Fruit fly (Drosophila melanogaster) whole organism, embryonic: ENCODE results near the gene CG4942.

Experiments used
- Aef1 ChIP-seq: fragments of 200-800 bp; sonication (Bioruptor generic); IDR thresholded peaks from 3 replicates; pipeline ENCODE4 v1.3.6; 2022; ENCODE audit warnings: missing biosample characterization, missing genetic modification characterization
- B-H2 ChIP-seq: fragments of 200-800 bp; sonication (Bioruptor generic); optimal IDR thresholded peaks from 2 replicates; lab custom pipeline; 2018; ENCODE audit warnings: missing biosample characterization, mild to moderate bottlenecking, missing genetic modification characterization
- CG10462 ChIP-seq: fragments of 200-800 bp; sonication (Bioruptor generic); optimal IDR thresholded peaks from 2 replicates; lab custom pipeline; 2016; ENCODE audit warnings: missing biosample characterization, missing genetic modification characterization
- CG10959 ChIP-seq: fragments of 200-800 bp; sonication (Bioruptor generic); IDR thresholded peaks from 2 replicates; pipeline ENCODE4 v1.3.6; 2022; ENCODE audit warnings: missing biosample characterization, missing genetic modification characterization
- CG11696 ChIP-seq: fragments of 200-800 bp; sonication (Bioruptor generic); IDR thresholded peaks from 2 replicates; pipeline ENCODE4 v1.3.6; 2022; ENCODE audit warnings: missing biosample characterization, missing genetic modification characterization
- CG12219 ChIP-seq: fragments of 200-800 bp; sonication (Bioruptor generic); optimal IDR thresholded peaks from 3 replicates; lab custom pipeline; 2018; ENCODE audit warnings: missing biosample characterization, mild to moderate bottlenecking, missing genetic modification characterization
- CG1233 ChIP-seq: fragments of 200-800 bp; sonication (Bioruptor generic); optimal IDR thresholded peaks from 4 replicates; lab custom pipeline; 2018; ENCODE audit warnings: missing biosample characterization, mild to moderate bottlenecking, missing genetic modification characterization
- CG12391 ChIP-seq: fragments of 200-800 bp; sonication (Bioruptor generic); optimal IDR thresholded peaks from 3 replicates; lab custom pipeline; 2018; ENCODE audit warnings: missing biosample characterization, mild to moderate bottlenecking, missing genetic modification characterization, moderate library complexity
- CG13424 ChIP-seq: fragments of 200-800 bp; sonication (Bioruptor generic); optimal IDR thresholded peaks from 2 replicates; lab custom pipeline; 2019; ENCODE audit warnings: missing biosample characterization, mild to moderate bottlenecking, missing genetic modification characterization, moderate library complexity
- CG16779 ChIP-seq: fragments of 200-800 bp; sonication (Bioruptor generic); IDR thresholded peaks from 2 replicates; pipeline ENCODE4 v1.3.6; 2022; ENCODE audit warnings: missing biosample characterization, missing genetic modification characterization
- CG1832 ChIP-seq: fragments of 200-800 bp; sonication (Bioruptor generic); optimal IDR thresholded peaks from 2 replicates; lab custom pipeline; 2017; ENCODE audit warnings: missing biosample characterization, mild to moderate bottlenecking, missing genetic modification characterization, inconsistent platforms
- CG18599 ChIP-seq: fragments of 200-800 bp; sonication (Bioruptor generic); optimal IDR thresholded peaks from 3 replicates; lab custom pipeline; 2017; ENCODE audit warnings: missing biosample characterization, missing genetic modification characterization, mild to moderate bottlenecking, moderate library complexity, missing genetic modification reagents
- CG2202 ChIP-seq: fragments of 200-800 bp; sonication (Bioruptor generic); optimal IDR thresholded peaks from 2 replicates; lab custom pipeline; 2018; ENCODE audit warnings: missing biosample characterization, mild to moderate bottlenecking, missing genetic modification characterization
- CG30403 ChIP-seq: fragments of 200-800 bp; sonication (Bioruptor generic); optimal IDR thresholded peaks from 3 replicates; lab custom pipeline; 2016; ENCODE audit warnings: missing biosample characterization, missing genetic modification characterization
- CG31441 ChIP-seq: fragments of 200-800 bp; sonication (Bioruptor generic); IDR thresholded peaks from 2 replicates; pipeline ENCODE4 v1.3.6; 2022; ENCODE audit warnings: missing biosample characterization, missing genetic modification characterization
- CG3407 ChIP-seq: fragments of 200-800 bp; sonication (Bioruptor generic); optimal IDR thresholded peaks from 2 replicates; lab custom pipeline; 2018; ENCODE audit warnings: missing biosample characterization, mild to moderate bottlenecking, missing genetic modification characterization
- CG34224 ChIP-seq: fragments of 200-800 bp; sonication (Bioruptor generic); IDR thresholded peaks from 3 replicates; pipeline ENCODE4 v1.3.6; 2022; ENCODE audit warnings: missing biosample characterization, missing genetic modification characterization; ENCODE audit not compliant: partially characterized antibody
- CG34376 ChIP-seq: fragments of 200-800 bp; sonication (Bioruptor generic); optimal IDR thresholded peaks from 2 replicates; lab custom pipeline; 2018; ENCODE audit warnings: missing biosample characterization, mild to moderate bottlenecking, missing genetic modification characterization
- CG3726 ChIP-seq: fragments of 200-800 bp; sonication (Bioruptor generic); IDR thresholded peaks from 3 replicates; pipeline ENCODE4, ENCODE4 v1.3.6; 2022; ENCODE audit warnings: missing biosample characterization, missing genetic modification characterization
- CG6683 ChIP-seq: fragments of 200-800 bp; sonication (Bioruptor generic); optimal IDR thresholded peaks from 2 replicates; lab custom pipeline; 2017; ENCODE audit warnings: missing biosample characterization, mild to moderate bottlenecking, missing genetic modification characterization, missing genetic modification reagents
- CG7839 ChIP-seq: fragments of 200-800 bp; sonication (Bioruptor generic); optimal IDR thresholded peaks from 3 replicates; lab custom pipeline; 2018; ENCODE audit warnings: missing biosample characterization, mild to moderate bottlenecking, missing genetic modification characterization, moderate library complexity
- D19A ChIP-seq: fragments of 200-800 bp; optimal IDR thresholded peaks from 3 replicates; lab custom pipeline; 2019; ENCODE audit warnings: missing biosample characterization, mild to moderate bottlenecking, missing genetic modification characterization, moderate library complexity
- Hmr ChIP-seq: fragments of 200-800 bp; sonication (Bioruptor generic); optimal IDR thresholded peaks from 3 replicates; lab custom pipeline; 2017; ENCODE audit warnings: mild to moderate bottlenecking, missing biosample characterization, missing genetic modification reagents, missing genetic modification characterization
- Hr39 ChIP-seq: fragments of >200 bp; optimal IDR thresholded peaks from 2 replicates; lab custom pipeline; 2017
- MBD-R2 ChIP-seq: fragments of 200-800 bp; sonication (Bioruptor generic); IDR thresholded peaks from 2 replicates; pipeline ENCODE4 v1.3.6; 2022; ENCODE audit warnings: missing biosample characterization, missing genetic modification characterization
- Meics ChIP-seq: fragments of 200-800 bp; sonication (Bioruptor generic); optimal IDR thresholded peaks from 2 replicates; lab custom pipeline; 2017; ENCODE audit warnings: missing biosample characterization, mild to moderate bottlenecking, missing genetic modification characterization
- PHDP ChIP-seq: fragments of 200-800 bp; sonication (Bioruptor generic); optimal IDR thresholded peaks from 3 replicates; lab custom pipeline; 2018; ENCODE audit warnings: missing biosample characterization, mild to moderate bottlenecking, missing genetic modification characterization, moderate library complexity
- Sox100B ChIP-seq: fragments of 200-800 bp; sonication (Bioruptor generic); optimal IDR thresholded peaks from 3 replicates; lab custom pipeline; 2018; ENCODE audit warnings: missing biosample characterization, mild to moderate bottlenecking, missing genetic modification characterization
- Taf1 ChIP-seq: fragments of 200-800 bp; sonication (Bioruptor generic); IDR thresholded peaks from 2 replicates; pipeline ENCODE4 v1.3.6; 2022; ENCODE audit warnings: missing biosample characterization, missing genetic modification characterization
- Usf ChIP-seq: fragments of 200-800 bp; sonication (Bioruptor generic); optimal IDR thresholded peaks from 2 replicates; lab custom pipeline; 2017; ENCODE audit warnings: missing genotype, missing biosample characterization, missing genetic modification characterization
- Vsx1 ChIP-seq: fragments of 200-800 bp; sonication (Bioruptor generic); optimal IDR thresholded peaks from 2 replicates; lab custom pipeline; 2017; ENCODE audit warnings: missing biosample characterization, mild to moderate bottlenecking, missing genetic modification characterization, missing genetic modification reagents
- abd-A ChIP-seq: fragments of 200-800 bp; sonication (Bioruptor generic); optimal IDR thresholded peaks from 3 replicates; lab custom pipeline; 2019; ENCODE audit warnings: missing biosample characterization, mild to moderate bottlenecking, missing genetic modification characterization, moderate library complexity
- al ChIP-seq: fragments of 200-800 bp; sonication (Bioruptor generic); IDR thresholded peaks from 2 replicates; pipeline ENCODE4 v1.3.6; 2022; ENCODE audit warnings: missing biosample characterization, missing genetic modification characterization
- ase ChIP-seq: fragments of 200-800 bp; sonication (Bioruptor generic); IDR thresholded peaks from 3 replicates; pipeline ENCODE4 v1.3.6; 2022; ENCODE audit warnings: missing biosample characterization, missing genetic modification characterization
- cas ChIP-seq: fragments of 200-800 bp; sonication (Bioruptor generic); IDR thresholded peaks from 2 replicates; pipeline ENCODE4 v1.3.6; 2022; ENCODE audit warnings: missing biosample characterization, missing genetic modification characterization
- ci ChIP-seq: fragments of 200-800 bp; sonication (Bioruptor generic); IDR thresholded peaks from 3 replicates; pipeline ENCODE4 v1.3.6; 2022; ENCODE audit warnings: missing biosample characterization, missing genetic modification characterization
- emc ChIP-seq: fragments of 200-800 bp; sonication (Bioruptor generic); optimal IDR thresholded peaks from 2 replicates; lab custom pipeline; 2016; ENCODE audit warnings: missing biosample characterization, missing genetic modification characterization
- her ChIP-seq: fragments of 200-800 bp; sonication (Bioruptor generic); optimal IDR thresholded peaks from 2 replicates; lab custom pipeline; 2016; ENCODE audit warnings: missing biosample characterization, missing genetic modification characterization
- ken ChIP-seq: fragments of 200-800 bp; sonication (Bioruptor generic); IDR thresholded peaks from 3 replicates; pipeline ENCODE4 v1.3.6; 2022; ENCODE audit warnings: missing biosample characterization, missing genetic modification characterization
- knrl ChIP-seq: fragments of 200-800 bp; sonication (Bioruptor generic); IDR thresholded peaks from 3 replicates; pipeline ENCODE4 v1.3.6; 2022; ENCODE audit warnings: missing biosample characterization, missing genetic modification characterization; ENCODE audit not compliant: partially characterized antibody
- lab ChIP-seq: fragments of 200-800 bp; sonication (Bioruptor generic); optimal IDR thresholded peaks from 3 replicates; lab custom pipeline; 2017; ENCODE audit warnings: missing biosample characterization, missing genetic modification characterization, mild to moderate bottlenecking, moderate library complexity, missing genetic modification reagents
- lmd ChIP-seq: fragments of 200-800 bp; sonication (Bioruptor generic); IDR thresholded peaks from 2 replicates; pipeline ENCODE4 v1.3.6; 2022; ENCODE audit warnings: missing biosample characterization, missing genetic modification characterization
- lov ChIP-seq, 2 experiments: fragments of 200-800 bp in 1 of 2; fragments of >200 bp in 1 of 2; sonication (Bioruptor generic) in 1 of 2; IDR thresholded peaks in 1 of 2; optimal IDR thresholded peaks in 1 of 2; 2 replicates in 1 of 2; 3 replicates in 1 of 2; pipeline versions ENCODE4 v1.3.6 to Lab custom; 2017 to 2022; ENCODE audit warnings: missing biosample characterization in 1 of 2, missing genetic modification characterization in 1 of 2
- odd ChIP-seq: fragments of 200-800 bp; sonication (Bioruptor generic); optimal IDR thresholded peaks from 2 replicates; lab custom pipeline; 2017; ENCODE audit warnings: missing biosample characterization, mild to moderate bottlenecking, missing genetic modification characterization
- phol ChIP-seq: fragments of 200-800 bp; sonication (Bioruptor generic); optimal IDR thresholded peaks from 3 replicates; lab custom pipeline; 2018; ENCODE audit warnings: missing biosample characterization, mild to moderate bottlenecking, missing genetic modification characterization, moderate library complexity
- repo ChIP-seq: fragments of 200-800 bp; sonication (Bioruptor generic); optimal IDR thresholded peaks from 2 replicates; lab custom pipeline; 2016; ENCODE audit warnings: missing biosample characterization, missing genetic modification characterization
- rib ChIP-seq: fragments of 200-800 bp; sonication (Bioruptor generic); IDR thresholded peaks from 2 replicates; pipeline ENCODE4 v1.3.6; 2022; ENCODE audit warnings: missing biosample characterization, missing genetic modification characterization
- seq ChIP-seq: fragments of 200-800 bp; sonication (Bioruptor generic); IDR thresholded peaks from 2 replicates; pipeline ENCODE4 v1.3.6; 2022; ENCODE audit warnings: missing biosample characterization, missing genetic modification characterization
- sima ChIP-seq: fragments of 200-800 bp; sonication (Bioruptor generic); optimal IDR thresholded peaks from 2 replicates; lab custom pipeline; 2016; ENCODE audit warnings: missing biosample characterization, missing genetic modification characterization
- ssp ChIP-seq: fragments of 200-800 bp; sonication (Bioruptor generic); IDR thresholded peaks from 2 replicates; pipeline ENCODE4 v1.3.6; 2022; ENCODE audit warnings: missing biosample characterization, missing genetic modification characterization
- tin ChIP-seq: fragments of 200-800 bp; sonication (Bioruptor generic); optimal IDR thresholded peaks from 3 replicates; lab custom pipeline; 2016; ENCODE audit warnings: missing biosample characterization, missing genetic modification characterization

CG4942 gene

DNA sequence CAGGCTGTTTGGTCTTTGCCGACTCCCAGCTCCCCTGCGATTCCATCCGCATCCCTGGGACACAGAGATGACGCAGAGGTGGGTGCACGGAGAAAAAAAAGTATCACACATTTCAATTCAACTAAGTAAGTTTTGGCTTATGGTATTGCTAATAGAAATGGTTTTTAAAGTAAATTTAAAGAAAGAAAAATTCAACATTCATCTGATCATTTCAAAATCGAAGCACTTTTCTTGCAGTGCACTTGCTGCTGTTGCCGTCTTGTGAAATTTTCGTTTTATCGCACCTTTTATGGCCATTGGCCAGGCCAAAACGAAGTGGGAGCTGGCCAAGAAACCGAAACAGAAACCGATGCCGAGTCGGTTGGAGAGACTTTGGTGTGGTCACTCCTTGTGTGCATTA lies 27.6 kb upstream of the CG4942 start (continued):
- peak; percentile 55 for TF ChIP-seq Sox100B (GFP tag; lab: Kevin White, UChicago)
- no peak for TF ChIP-seq Usf
- TF ChIP-seq her (GFP tag; lab: Kevin White, UChicago): peak; percentile 18
- peak; percentile 36 for TF ChIP-seq repo (GFP tag; lab: Kevin White, UChicago)
- TF ChIP-seq CG7839 (tag; lab: Kevin White, UChicago): peak; percentile 68
- peak; percentile 86 for TF ChIP-seq ci (GFP tag; lab: Robert Waterston, UW)
- TF ChIP-seq odd: no peak
- no peak for TF ChIP-seq knrl
- TF ChIP-seq CG12391 (tag; lab: Kevin White, UChicago): peak; percentile 53
- peak; percentile 60 for TF ChIP-seq CG30403 (GFP tag; lab: Kevin White, UChicago)
- peak; percentile 48; the same call in 1 of the 3 replicates for TF ChIP-seq Aef1 (GFP tag; lab: Robert Waterston, UW)
- TF ChIP-seq tin (GFP tag; lab: Kevin White, UChicago): peak; percentile 75
- peak; percentile 70 for TF ChIP-seq CG31441 (GFP tag; lab: Robert Waterston, UW)
- TF ChIP-seq ken (GFP tag; lab: Robert Waterston, UW): peak; percentile 71
- no peak for TF ChIP-seq rib (GFP tag; lab: Robert Waterston, UW)
- TF ChIP-seq Vsx1 (GFP tag; lab: Kevin White, UChicago): no peak
- TF ChIP-seq PHDP: peak; percentile 6
- peak; percentile 62 for TF ChIP-seq CG1233 (GFP tag; lab: Kevin White, UChicago)
- no peak for TF ChIP-seq Hr39 (lab: Kevin White, UChicago)
- no peak for TF ChIP-seq CG34376 (GFP tag; lab: Kevin White, UChicago)
- peak; percentile 31; the same call in 1 of the 2 replicates for TF ChIP-seq al (GFP tag; lab: Robert Waterston, UW)
- TF ChIP-seq seq (GFP tag; lab: Robert Waterston, UW): peak; percentile 77
- TF ChIP-seq abd-A (tag; lab: Kevin White, UChicago): no peak
- TF ChIP-seq phol: peak; percentile 73
- peak; percentile 72 for TF ChIP-seq ssp (GFP tag; lab: Robert Waterston, UW)
- no peak for TF ChIP-seq CG34224 (GFP tag; lab: Robert Waterston, UW)
- TF ChIP-seq Taf1 (GFP tag; lab: Robert Waterston, UW): no peak
- TF ChIP-seq lab (GFP tag; lab: Kevin White, UChicago): peak; percentile 64
- no peak for TF ChIP-seq CG10462 (GFP tag; lab: Kevin White, UChicago)
- no peak for TF ChIP-seq cas (GFP tag; lab: Robert Waterston, UW)
- TF ChIP-seq CG1832 (GFP tag; lab: Kevin White, UChicago): no peak
- peak; percentile 22 for TF ChIP-seq CG12219 (GFP tag; lab: Kevin White, UChicago)
- TF ChIP-seq Hmr: peak; percentile 17
- TF ChIP-seq CG3726 (GFP tag; lab: Robert Waterston, UW): peak; percentile 58; the same call in 1 of the 3 replicates
- peak; percentile 67 for TF ChIP-seq D19A (tag; lab: Kevin White, UChicago)
- no peak for TF ChIP-seq CG2202 (tag; lab: Kevin White, UChicago)
- TF ChIP-seq ase (GFP tag; lab: Robert Waterston, UW): peak; percentile 72
- peak; percentile 46 for TF ChIP-seq CG13424 (tag; lab: Kevin White, UChicago)
- TF ChIP-seq lmd: peak; percentile 68
- TF ChIP-seq CG6683 (GFP tag; lab: Kevin White, UChicago): no peak
- no peak for TF ChIP-seq CG16779
- TF ChIP-seq lov (optimal IDR thresholded peaks at IDR 0.05; lab: Kevin White, UChicago): no peak
- peak; percentile 60; the same call in 1 of the 3 replicates for TF ChIP-seq lov (GFP tag; IDR thresholded peaks at IDR 0.05; lab: Robert Waterston, UW)
- TF ChIP-seq B-H2 (GFP tag; lab: Kevin White, UChicago): no peak
- peak; percentile 40 for TF ChIP-seq emc
- TF ChIP-seq sima (GFP tag; lab: Kevin White, UChicago): peak; percentile 44
- TF ChIP-seq CG11696 (GFP tag; lab: Robert Waterston, UW): no peak
- TF ChIP-seq CG18599 (GFP tag; lab: Kevin White, UChicago): peak; percentile 75
- TF ChIP-seq CG10959 (GFP tag; lab: Robert Waterston, UW): peak; percentile 49; the same call in 1 of the 2 replicates
- peak; percentile 45 for TF ChIP-seq Meics (GFP tag; lab: Kevin White, UChicago)
- peak; percentile 19; the same call in 1 of the 2 replicates for TF ChIP-seq MBD-R2 (GFP tag; lab: Robert Waterston, UW)
- TF ChIP-seq CG3407 (GFP tag; lab: Kevin White, UChicago): peak; percentile 6
